Worm (Caenorhabditis elegans) whole organism, mixed stage, embryonic: ENCODE data around the gene tsp-10.
A peak's percentile ranks its signal among the peaks of the same experiment; 100 is the strongest.

Source experiments
- M03D4.4 ChIP-seq: sonication (generic microtip); optimal IDR thresholded peaks from 2 replicates; lab custom pipeline; 2017; ENCODE audit warnings: mild to moderate bottlenecking, missing genetic modification characterization, missing compliant biosample characterization
- bed-3 ChIP-seq: fragments of 200-800 bp; sonication (Bioruptor generic); optimal IDR thresholded peaks from 3 replicates; lab custom pipeline; 2018; ENCODE audit warnings: mild to moderate bottlenecking, missing genetic modification characterization, moderate library complexity, missing compliant biosample characterization
- blmp-1 ChIP-seq: fragments of 150-350 bp; optimal IDR thresholded peaks from 2 replicates; lab custom pipeline; 2014; ENCODE audit warnings: missing biosample characterization, missing genetic modification characterization
- ceh-43 ChIP-seq: fragments of 200-800 bp; sonication (Bioruptor generic); optimal IDR thresholded peaks from 2 replicates; lab custom pipeline; 2018; ENCODE audit warnings: mild to moderate bottlenecking, missing genetic modification characterization, moderate library complexity, missing compliant biosample characterization
- ceh-83 ChIP-seq: fragments of 200-800 bp; sonication (Bioruptor generic); optimal IDR thresholded peaks from 2 replicates; lab custom pipeline; 2018; ENCODE audit warnings: mild to moderate bottlenecking, missing genetic modification characterization, missing compliant biosample characterization
- ces-1 ChIP-seq: fragments of 150-350 bp; optimal IDR thresholded peaks from 2 replicates; lab custom pipeline; 2014; ENCODE audit warnings: missing biosample characterization, missing genetic modification reagents, missing genetic modification characterization
- cnd-1 ChIP-seq: fragments of 200-800 bp; sonication (Bioruptor generic); optimal IDR thresholded peaks from 2 replicates; lab custom pipeline; 2018; ENCODE audit warnings: mild to moderate bottlenecking, missing genetic modification characterization, missing compliant biosample characterization
- drap-1 ChIP-seq: fragments of 200-800 bp; sonication (Bioruptor generic); optimal IDR thresholded peaks from 3 replicates; lab custom pipeline; 2018; ENCODE audit warnings: mild to moderate bottlenecking, missing genetic modification characterization, missing compliant biosample characterization
- elt-3 ChIP-seq: fragments of 150-350 bp; optimal IDR thresholded peaks from 2 replicates; lab custom pipeline; 2014; ENCODE audit warnings: missing biosample characterization, missing genetic modification characterization
- flh-1 ChIP-seq: fragments of 200-800 bp; sonication (Bioruptor generic); optimal IDR thresholded peaks from 2 replicates; lab custom pipeline; 2018; ENCODE audit warnings: mild to moderate bottlenecking, missing genetic modification characterization, moderate library complexity, missing compliant biosample characterization
- ham-2 ChIP-seq: fragments of 200-800 bp; sonication (Bioruptor generic); optimal IDR thresholded peaks from 2 replicates; lab custom pipeline; 2018; ENCODE audit warnings: mild to moderate bottlenecking, missing genetic modification characterization, missing compliant biosample characterization
- hlh-1 ChIP-seq: fragments of 150-350 bp; optimal IDR thresholded peaks from 2 replicates; lab custom pipeline; 2014; ENCODE audit warnings: missing biosample characterization, missing genetic modification reagents, missing genetic modification characterization
- lin-13 ChIP-seq: fragments of 150-350 bp; optimal IDR thresholded peaks from 2 replicates; lab custom pipeline; 2014; ENCODE audit warnings: missing biosample characterization, missing genetic modification characterization
- lin-32 ChIP-seq: fragments of 200-800 bp; sonication (Bioruptor generic); optimal IDR thresholded peaks from 2 replicates; lab custom pipeline; 2018; ENCODE audit warnings: mild to moderate bottlenecking, missing genetic modification characterization, missing compliant biosample characterization
- lsy-2 ChIP-seq: fragments of 150-350 bp; optimal IDR thresholded peaks from 2 replicates; lab custom pipeline; 2014; ENCODE audit warnings: missing biosample characterization, missing genetic modification characterization
- mab-5 ChIP-seq: fragments of 150-350 bp; optimal IDR thresholded peaks from 2 replicates; lab custom pipeline; 2014; ENCODE audit warnings: missing biosample characterization, missing genetic modification characterization
- mep-1 ChIP-seq: fragments of 150-350 bp; optimal IDR thresholded peaks from 2 replicates; lab custom pipeline; 2017; ENCODE audit warnings: missing biosample characterization, missing genetic modification reagents, missing genetic modification characterization, inconsistent platforms
- nhr-12 ChIP-seq: fragments of 150-350 bp; optimal IDR thresholded peaks from 2 replicates; lab custom pipeline; 2014; ENCODE audit warnings: missing biosample characterization, missing genetic modification characterization
- nhr-2 ChIP-seq: fragments of 150-350 bp; optimal IDR thresholded peaks from 2 replicates; lab custom pipeline; 2014; ENCODE audit warnings: missing biosample characterization, missing genetic modification characterization
- nhr-237 ChIP-seq: fragments of 150-350 bp; optimal IDR thresholded peaks from 2 replicates; lab custom pipeline; 2014; ENCODE audit warnings: missing biosample characterization, missing genetic modification characterization
- nhr-28 ChIP-seq: fragments of 150-350 bp; optimal IDR thresholded peaks from 2 replicates; lab custom pipeline; 2014; ENCODE audit warnings: missing biosample characterization, missing genetic modification characterization
- nhr-76 ChIP-seq: sonication (generic microtip); optimal IDR thresholded peaks from 2 replicates; lab custom pipeline; 2017; ENCODE audit warnings: missing biosample characterization, missing genetic modification characterization
- pha-4 ChIP-seq: fragments of 150-350 bp; optimal IDR thresholded peaks from 2 replicates; lab custom pipeline; 2018; ENCODE audit warnings: missing biosample characterization, missing genetic modification reagents, missing genetic modification characterization
- sem-2 ChIP-seq: fragments of 200-800 bp; sonication (Bioruptor generic); optimal IDR thresholded peaks from 2 replicates; lab custom pipeline; 2018; ENCODE audit warnings: mild to moderate bottlenecking, missing genetic modification characterization, missing compliant biosample characterization
- snpc-4 ChIP-seq: fragments of 150-350 bp; optimal IDR thresholded peaks from 2 replicates; lab custom pipeline; 2014; ENCODE audit warnings: missing biosample characterization, missing genetic modification characterization
- sptf-1 ChIP-seq: sonication (generic microtip); optimal IDR thresholded peaks from 2 replicates; lab custom pipeline; 2017; ENCODE audit warnings: mild to moderate bottlenecking, missing genetic modification characterization, moderate library complexity, missing compliant biosample characterization
- tbx-8 ChIP-seq: fragments of 200-800 bp; sonication (Bioruptor generic); optimal IDR thresholded peaks from 2 replicates; lab custom pipeline; 2018; ENCODE audit warnings: mild to moderate bottlenecking, missing genetic modification characterization, moderate library complexity, missing compliant biosample characterization
- unc-120 ChIP-seq: sonication (generic microtip); optimal IDR thresholded peaks from 2 replicates; lab custom pipeline; 2017; ENCODE audit warnings: missing genetic modification characterization, missing compliant biosample characterization; ENCODE audit not compliant: poor library complexity, severe bottlenecking
- unc-39 ChIP-seq: fragments of 150-350 bp; optimal IDR thresholded peaks from 2 replicates; lab custom pipeline; 2014; ENCODE audit warnings: missing biosample characterization, missing genetic modification characterization
- unc-62 ChIP-seq: fragments of 150-350 bp; optimal IDR thresholded peaks from 2 replicates; lab custom pipeline; 2014; ENCODE audit warnings: missing biosample characterization, missing genetic modification reagents, missing genetic modification characterization
- zip-8 ChIP-seq: fragments of 150-350 bp; optimal IDR thresholded peaks from 2 replicates; lab custom pipeline; 2014; ENCODE audit warnings: missing biosample characterization, missing genetic modification characterization
- ztf-11 ChIP-seq: fragments of 150-350 bp; optimal IDR thresholded peaks from 2 replicates; lab custom pipeline; 2014; ENCODE audit warnings: missing biosample characterization, missing genetic modification characterization

Gene tsp-10

ce11 chrII:6718221-6718620 is at the start of gene tsp-10:
Gene tsp-10 (plus strand): TSS chrII:6718586.
- no peak for TF ChIP-seq mep-1 (tag; lab: Kevin White, UChicago)
- TF ChIP-seq ces-1 (GFP tag; lab: Kevin White, UChicago): no peak
- TF ChIP-seq blmp-1 (tag; lab: Kevin White, UChicago): no peak
- no peak for TF ChIP-seq flh-1 (GFP tag; lab: Kevin White, UChicago)
- no peak for TF ChIP-seq pha-4 (tag; lab: Kevin White, UChicago)
- no peak for TF ChIP-seq sem-2 (GFP tag; lab: Kevin White, UChicago)
- TF ChIP-seq unc-120 (tag; lab: Kevin White, UChicago): no peak
- no peak for TF ChIP-seq nhr-12 (tag; lab: Kevin White, UChicago)
- no peak for TF ChIP-seq ceh-83 (GFP tag; lab: Kevin White, UChicago)
- no peak for TF ChIP-seq mab-5 (tag; lab: Kevin White, UChicago)

ce11 chrII:6673894-6674293 is 44.5 kb upstream of the tsp-10 start, which contains the start of gene H43E16.1:
Gene H43E16.1 (plus strand): TSS chrII:6674268.
- TF ChIP-seq M03D4.4 (tag; lab: Kevin White, UChicago): no peak
- peak; percentile 97 for TF ChIP-seq zip-8 (tag; lab: Kevin White, UChicago)

DNA sequence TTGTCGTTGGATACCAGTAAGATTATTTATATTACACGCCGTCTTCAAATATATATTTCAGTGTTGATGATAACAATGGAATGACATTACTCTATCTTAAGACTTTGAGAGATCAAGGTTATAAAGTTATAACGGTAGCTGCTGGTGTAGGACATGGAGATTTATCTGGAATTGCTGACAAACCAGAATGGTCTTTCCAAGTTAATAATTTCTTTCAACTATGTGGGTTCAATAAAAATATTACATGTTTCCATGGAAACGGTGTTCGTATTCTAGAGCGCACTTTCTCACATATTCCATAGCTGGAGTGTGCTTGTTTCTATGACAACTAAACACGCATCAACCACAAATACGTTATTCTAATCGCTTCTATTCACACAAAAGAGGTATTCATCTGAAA is 38.7 kb upstream of the tsp-10 start, which contains the start of gene ift-74:
TSS of gene ift-74 (plus strand) at position 301 of the 400 bp plus-strand sequence.
- TF ChIP-seq mab-5 (tag; lab: Kevin White, UChicago) (no peak), nhr-2 (no peak), ztf-11 (tag; lab: Kevin White, UChicago) (no peak), hlh-1 (tag; lab: Kevin White, UChicago) (no peak), flh-1 (GFP tag; lab: Kevin White, UChicago) (no peak), M03D4.4 (tag; lab: Kevin White, UChicago) (no peak), bed-3 (GFP tag; lab: Kevin White, UChicago) (no peak), nhr-76 (no peak), sptf-1 (tag; lab: Kevin White, UChicago) (no peak), drap-1 (no peak), nhr-12 (tag; lab: Kevin White, UChicago) (no peak), ham-2 (no peak), mep-1 (tag; lab: Kevin White, UChicago) (no peak), tbx-8 (GFP tag; lab: Kevin White, UChicago) (no peak), cnd-1 (no peak), ceh-83 (GFP tag; lab: Kevin White, UChicago) (no peak), unc-62 (GFP tag; lab: Kevin White, UChicago) (no peak), nhr-237 (tag; lab: Kevin White, UChicago) (no peak), elt-3 (tag; lab: Kevin White, UChicago) (no peak)
- TF ChIP-seq, all 35 proteins: peak for 0

ce11 chrII:6681478-6681877 is 36.9 kb upstream of the tsp-10 start:
- TF ChIP-seq zip-8 (tag; lab: Kevin White, UChicago): no peak
- TF ChIP-seq cnd-1: no peak
- no peak for TF ChIP-seq hlh-1 (tag; lab: Kevin White, UChicago)
- TF ChIP-seq mep-1 (tag; lab: Kevin White, UChicago): no peak
- TF ChIP-seq ces-1 (GFP tag; lab: Kevin White, UChicago): no peak
- TF ChIP-seq snpc-4 (tag; lab: Kevin White, UChicago): no peak
- TF ChIP-seq elt-3 (tag; lab: Kevin White, UChicago): no peak
- TF ChIP-seq ceh-43 (GFP tag; lab: Kevin White, UChicago): no peak
- TF ChIP-seq bed-3 (GFP tag; lab: Kevin White, UChicago): no peak
- no peak for TF ChIP-seq sem-2 (GFP tag; lab: Kevin White, UChicago)
- TF ChIP-seq unc-120 (tag; lab: Kevin White, UChicago): no peak
- TF ChIP-seq lin-32 (GFP tag; lab: Kevin White, UChicago): no peak
- TF ChIP-seq mab-5 (tag; lab: Kevin White, UChicago): no peak
- no peak for TF ChIP-seq unc-62 (GFP tag; lab: Kevin White, UChicago)
- no peak for TF ChIP-seq nhr-28 (tag; lab: Kevin White, UChicago)
- TF ChIP-seq ztf-11 (tag; lab: Kevin White, UChicago): no peak

- TF ChIP-seq mab-5 (tag; lab: Kevin White, UChicago) (no peak), ztf-11 (tag; lab: Kevin White, UChicago) (no peak), drap-1 (no peak), nhr-76 (no peak), snpc-4 (tag; lab: Kevin White, UChicago) (no peak), lin-32 (GFP tag; lab: Kevin White, UChicago) (no peak), ham-2 (no peak), lsy-2 (tag; lab: Kevin White, UChicago) (no peak), nhr-28 (tag; lab: Kevin White, UChicago) (no peak), ceh-83 (GFP tag; lab: Kevin White, UChicago) (no peak), hlh-1 (tag; lab: Kevin White, UChicago) (no peak), flh-1 (GFP tag; lab: Kevin White, UChicago) (no peak), M03D4.4 (tag; lab: Kevin White, UChicago) (no peak), unc-120 (tag; lab: Kevin White, UChicago) (no peak), lin-13 (tag; lab: Kevin White, UChicago) (no peak), ces-1 (GFP tag; lab: Kevin White, UChicago) (no peak), unc-39 (tag; lab: Kevin White, UChicago) (no peak), sptf-1 (tag; lab: Kevin White, UChicago) (no peak), cnd-1 (no peak)
- TF ChIP-seq, all 35 proteins: peak for 0
These were observed 35.5 kb upstream of the tsp-10 start for ce11 chrII:6682918-6683317.
